Worm (Caenorhabditis elegans) whole organism, L1 larva: Measurements from ENCODE around the gene cal-2.

Experiments used
- C04F5.9 ChIP-seq: sonication (generic microtip); optimal IDR thresholded peaks from 2 replicates; lab custom pipeline; 2016; ENCODE audit warnings: missing genetic modification characterization, missing compliant biosample characterization
- C16A3.4 ChIP-seq: fragments of 150-350 bp; optimal IDR thresholded peaks from 2 replicates; lab custom pipeline; 2014; ENCODE audit warnings: missing biosample characterization, missing genetic modification characterization
- C34B4.2 ChIP-seq: sonication (generic microtip); optimal IDR thresholded peaks from 2 replicates; lab custom pipeline; 2017; ENCODE audit warnings: mild to moderate bottlenecking, missing genetic modification characterization, missing compliant biosample characterization
- Y116A8C.19 ChIP-seq: sonication (generic microtip); optimal IDR thresholded peaks from 2 replicates; lab custom pipeline; 2016; ENCODE audit warnings: missing compliant biosample characterization, missing genetic modification characterization, borderline replicate concordance
- aha-1 ChIP-seq: fragments of 150-350 bp; optimal IDR thresholded peaks from 2 replicates; lab custom pipeline; 2014; ENCODE audit warnings: missing biosample characterization, missing genetic modification characterization
- alr-1 ChIP-seq: fragments of 200-800 bp; sonication (Bioruptor generic); optimal IDR thresholded peaks from 2 replicates; lab custom pipeline; 2018; ENCODE audit warnings: borderline replicate concordance, mild to moderate bottlenecking, missing genetic modification characterization, missing compliant biosample characterization
- ama-1 ChIP-seq: fragments of 150-350 bp; optimal IDR thresholded peaks from 2 replicates; lab custom pipeline; 2014
- blmp-1 ChIP-seq: fragments of 150-350 bp; optimal IDR thresholded peaks from 2 replicates; lab custom pipeline; 2014; ENCODE audit warnings: missing biosample characterization, missing genetic modification characterization
- ceh-63 ChIP-seq: fragments of 200-800 bp; sonication (Bioruptor generic); optimal IDR thresholded peaks from 2 replicates; lab custom pipeline; 2018; ENCODE audit warnings: mild to moderate bottlenecking, missing genetic modification characterization, missing compliant biosample characterization
- dsc-1 ChIP-seq: sonication (generic microtip); optimal IDR thresholded peaks from 2 replicates; lab custom pipeline; 2016; ENCODE audit warnings: mild to moderate bottlenecking, missing genetic modification characterization, missing compliant biosample characterization
- elt-2 ChIP-seq: sonication (generic microtip); optimal IDR thresholded peaks from 2 replicates; lab custom pipeline; 2016; ENCODE audit warnings: missing genetic modification characterization, mild to moderate bottlenecking, inconsistent platforms, missing compliant biosample characterization, missing genetic modification reagents
- elt-3 ChIP-seq, 6 experiments: fragments of 150-350 bp in 1 of 6; sonication (generic microtip); optimal IDR thresholded peaks; 2 replicates each; lab custom pipeline; 2017 to 2018; ENCODE audit warnings: missing biosample characterization in 6 of 6, missing genetic modification characterization in 6 of 6, inconsistent platforms in 1 of 6
- fkh-8 ChIP-seq: sonication (generic microtip); optimal IDR thresholded peaks from 2 replicates; lab custom pipeline; 2016; ENCODE audit warnings: mild to moderate bottlenecking, missing genetic modification characterization, missing compliant biosample characterization
- fos-1 ChIP-seq: fragments of 150-350 bp; optimal IDR thresholded peaks from 2 replicates; lab custom pipeline; 2014; ENCODE audit warnings: missing biosample characterization, missing genetic modification characterization
- hlh-17 ChIP-seq: fragments of 200-800 bp; sonication (Bioruptor generic); optimal IDR thresholded peaks from 2 replicates; lab custom pipeline; 2018; ENCODE audit warnings: missing genetic modification characterization, mild to moderate bottlenecking, missing compliant biosample characterization, moderate library complexity, borderline replicate concordance
- hlh-4 ChIP-seq: sonication (generic microtip); optimal IDR thresholded peaks from 2 replicates; lab custom pipeline; 2016; ENCODE audit warnings: mild to moderate bottlenecking, missing genetic modification characterization, missing compliant biosample characterization
- isw-1 ChIP-seq: fragments of 200-800 bp; sonication (Bioruptor generic); IDR thresholded peaks from 2 replicates; pipeline ENCODE4 v1.3.6; 2022; ENCODE audit warnings: missing genetic modification characterization, missing compliant biosample characterization
- lin-13 ChIP-seq: fragments of 150-350 bp; optimal IDR thresholded peaks from 2 replicates; lab custom pipeline; 2014; ENCODE audit warnings: missing biosample characterization, missing genetic modification reagents, missing genetic modification characterization
- lin-14 ChIP-seq: fragments of 200-800 bp; sonication (Bioruptor generic); optimal IDR thresholded peaks from 2 replicates; lab custom pipeline; 2018; ENCODE audit warnings: mild to moderate bottlenecking, missing genetic modification characterization, moderate library complexity, missing compliant biosample characterization
- lin-35 ChIP-seq, 2 experiments: fragments of 150-350 bp; optimal IDR thresholded peaks; 2 replicates each; lab custom pipeline; 2014; ENCODE audit warnings: missing biosample characterization in 2 of 2, missing genetic modification characterization in 2 of 2, missing genetic modification reagents in 2 of 2
- lsy-2 ChIP-seq, 2 experiments: fragments of 150-350 bp; optimal IDR thresholded peaks; 2 replicates each; lab custom pipeline; 2014; ENCODE audit warnings: missing biosample characterization in 2 of 2, missing genetic modification characterization in 2 of 2
- mab-9 ChIP-seq: fragments of 200-800 bp; sonication (Bioruptor generic); IDR thresholded peaks from 2 replicates; pipeline ENCODE4 v1.3.6; 2022; ENCODE audit warnings: missing genetic modification reagents, missing genetic modification characterization, missing compliant biosample characterization
- mdl-1 ChIP-seq, 2 experiments: fragments of 150-350 bp; optimal IDR thresholded peaks; 2 replicates each; lab custom pipeline; 2014 to 2017; ENCODE audit warnings: missing biosample characterization in 2 of 2, missing genetic modification characterization in 2 of 2, inconsistent platforms in 1 of 2
- nhr-11 ChIP-seq: fragments of 150-350 bp; optimal IDR thresholded peaks from 2 replicates; lab custom pipeline; 2014; ENCODE audit warnings: missing biosample characterization, missing genetic modification characterization
- nhr-12 ChIP-seq: sonication (generic microtip); optimal IDR thresholded peaks from 2 replicates; lab custom pipeline; 2017; ENCODE audit warnings: missing biosample characterization, missing genetic modification characterization
- nhr-19 ChIP-seq: fragments of 200-800 bp; sonication (Bioruptor generic); conservative IDR thresholded peaks from 2 replicates; pipeline ENCODE4 v1.3.6; 2022; ENCODE audit warnings: missing genetic modification characterization, missing compliant biosample characterization
- nhr-20 ChIP-seq: sonication (generic microtip); optimal IDR thresholded peaks from 2 replicates; lab custom pipeline; 2016; ENCODE audit warnings: mild to moderate bottlenecking, missing genetic modification characterization, missing compliant biosample characterization
- nhr-237 ChIP-seq: fragments of 150-350 bp; optimal IDR thresholded peaks from 2 replicates; lab custom pipeline; 2014; ENCODE audit warnings: missing biosample characterization, missing genetic modification characterization
- nhr-47 ChIP-seq: sonication (generic microtip); optimal IDR thresholded peaks from 2 replicates; lab custom pipeline; 2016; ENCODE audit warnings: mild to moderate bottlenecking, missing genetic modification characterization, moderate library complexity, missing compliant biosample characterization
- nhr-71 ChIP-seq: sonication (generic microtip); optimal IDR thresholded peaks from 2 replicates; lab custom pipeline; 2016; ENCODE audit warnings: mild to moderate bottlenecking, missing genetic modification characterization, moderate library complexity, missing compliant biosample characterization
- nhr-84 ChIP-seq: sonication (generic microtip); optimal IDR thresholded peaks from 2 replicates; lab custom pipeline; 2017; ENCODE audit warnings: missing biosample characterization, missing genetic modification characterization
- nhr-90 ChIP-seq: sonication (generic microtip); optimal IDR thresholded peaks from 2 replicates; lab custom pipeline; 2016; ENCODE audit warnings: mild to moderate bottlenecking, missing genetic modification characterization, missing compliant biosample characterization; ENCODE audit not compliant: poor library complexity
- pax-3 ChIP-seq: fragments of 200-800 bp; sonication (Bioruptor generic); optimal IDR thresholded peaks from 2 replicates; lab custom pipeline; 2018; ENCODE audit warnings: mild to moderate bottlenecking, missing genetic modification characterization, moderate library complexity, missing compliant biosample characterization
- rnt-1 ChIP-seq: sonication (generic microtip); optimal IDR thresholded peaks from 2 replicates; lab custom pipeline; 2016; ENCODE audit warnings: mild to moderate bottlenecking, missing genetic modification characterization, moderate library complexity, missing compliant biosample characterization
- snu-23 ChIP-seq: sonication (generic microtip); optimal IDR thresholded peaks from 2 replicates; lab custom pipeline; 2016; ENCODE audit warnings: missing genetic modification characterization, missing compliant biosample characterization
- sox-4 ChIP-seq: sonication (generic microtip); optimal IDR thresholded peaks from 2 replicates; lab custom pipeline; 2016; ENCODE audit warnings: missing genetic modification characterization, missing compliant biosample characterization
- sptf-1 ChIP-seq: fragments of 150-350 bp; optimal IDR thresholded peaks from 2 replicates; lab custom pipeline; 2014; ENCODE audit warnings: missing biosample characterization, missing genetic modification characterization
- tbx-2 ChIP-seq: sonication (generic microtip); optimal IDR thresholded peaks from 2 replicates; lab custom pipeline; 2016; ENCODE audit warnings: missing genetic modification characterization, missing compliant biosample characterization
- unc-130 ChIP-seq: fragments of 150-350 bp; optimal IDR thresholded peaks from 2 replicates; lab custom pipeline; 2017; ENCODE audit warnings: missing biosample characterization, missing genetic modification characterization, inconsistent platforms
- unc-30 ChIP-seq: sonication (generic microtip); optimal IDR thresholded peaks from 2 replicates; lab custom pipeline; 2017; ENCODE audit warnings: missing biosample characterization, missing genetic modification characterization
- unc-98 ChIP-seq: fragments of 200-800 bp; sonication (Bioruptor generic); IDR thresholded peaks from 2 replicates; pipeline ENCODE4 v1.3.6; 2022; ENCODE audit warnings: missing genetic modification characterization, missing compliant biosample characterization
- vab-15 ChIP-seq: sonication (generic microtip); optimal IDR thresholded peaks from 2 replicates; lab custom pipeline; 2017; ENCODE audit warnings: missing genotype, mild to moderate bottlenecking, missing genetic modification characterization, missing compliant biosample characterization
- xbp-1 ChIP-seq: sonication (generic microtip); optimal IDR thresholded peaks from 2 replicates; lab custom pipeline; 2016; ENCODE audit warnings: missing genetic modification characterization, missing compliant biosample characterization
- zag-1 ChIP-seq: fragments of 150-350 bp; optimal IDR thresholded peaks from 2 replicates; lab custom pipeline; 2014; ENCODE audit warnings: missing biosample characterization, missing genetic modification characterization

cal-2 gene

DNA sequence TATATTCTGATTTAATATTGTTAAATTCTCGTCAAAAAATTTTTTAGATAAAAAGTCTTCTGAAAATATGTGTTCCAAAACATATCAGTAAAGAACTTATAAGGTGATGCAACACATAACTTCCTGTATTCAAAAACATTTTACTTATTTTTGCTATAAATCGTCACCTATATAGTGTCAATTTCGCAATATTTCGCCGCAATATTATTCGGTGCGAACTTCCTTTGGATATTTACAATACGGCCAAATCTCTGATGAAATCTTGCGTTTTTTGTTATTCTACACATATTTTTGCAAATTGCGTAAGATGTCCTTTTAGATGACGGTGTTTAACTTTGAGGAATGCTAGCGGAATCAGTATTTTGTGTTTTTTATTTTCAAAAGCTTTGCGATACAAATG lies 39.1 kb upstream of the cal-2 start:
- no peak for TF ChIP-seq C16A3.4 (tag; lab: Kevin White, UChicago)
- TF ChIP-seq unc-30 (tag; lab: Kevin White, UChicago): no peak
- TF ChIP-seq nhr-84 (tag; lab: Kevin White, UChicago): no peak
- TF ChIP-seq dsc-1 (tag; lab: Kevin White, UChicago): no peak
- TF ChIP-seq unc-130 (tag; lab: Kevin White, UChicago): no peak
- no peak for TF ChIP-seq C04F5.9 (tag; lab: Kevin White, UChicago)
- no peak for TF ChIP-seq isw-1 (GFP tag; lab: Robert Waterston, UW)
- no peak for TF ChIP-seq lin-14
- no peak for TF ChIP-seq nhr-12 (tag; lab: Kevin White, UChicago)
- no peak for TF ChIP-seq rnt-1 (tag; lab: Kevin White, UChicago)

DNA sequence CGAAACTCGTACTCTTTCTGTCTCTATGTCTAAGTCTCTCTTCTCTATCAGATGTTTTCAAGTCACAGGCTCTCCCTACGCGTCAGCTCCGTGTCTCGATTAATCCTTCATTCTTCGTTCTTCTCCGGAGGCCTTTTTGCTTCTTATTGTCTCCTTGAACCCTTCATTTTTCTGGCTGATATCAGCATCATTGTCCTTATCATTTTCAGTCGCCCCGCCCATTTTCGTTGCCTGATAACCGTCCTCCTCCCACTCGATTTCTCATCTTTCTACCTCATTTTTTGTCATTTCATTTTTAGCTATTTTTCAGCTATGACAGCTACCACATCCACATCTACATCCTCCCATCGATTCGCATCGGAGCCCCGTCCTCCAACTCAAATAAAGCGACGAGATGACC lies 38.4 kb upstream of the cal-2 start, which contains the start of gene B0457.6:
B0457.6 (plus strand) TSS at position 284 of the 400 bp plus-strand sequence.
- TF ChIP-seq elt-3 (tag; optimal IDR thresholded peaks at IDR 0.05; lab: Kevin White, UChicago): no peak
- TF ChIP-seq ceh-63 (GFP tag; lab: Kevin White, UChicago): no peak
- TF ChIP-seq mdl-1 (tag; optimal IDR thresholded peaks at IDR 0.05; lab: Kevin White, UChicago): no peak
- no peak for TF ChIP-seq tbx-2 (tag; lab: Kevin White, UChicago)
- no peak for TF ChIP-seq nhr-237 (tag; lab: Kevin White, UChicago)
- TF ChIP-seq nhr-84 (tag; lab: Kevin White, UChicago): no peak
- TF ChIP-seq lin-14: peak; percentile 6
- TF ChIP-seq snu-23 (GFP tag; lab: Kevin White, UChicago): no peak
- TF ChIP-seq elt-2 (tag; lab: Kevin White, UChicago): peak; percentile 35
- TF ChIP-seq nhr-20 (tag; lab: Kevin White, UChicago): no peak
- TF ChIP-seq mab-9 (GFP tag; lab: Robert Waterston, UW): no peak
- no peak for TF ChIP-seq Y116A8C.19
- no peak for TF ChIP-seq nhr-11 (tag; lab: Kevin White, UChicago)
- no peak for TF ChIP-seq aha-1 (tag; lab: Kevin White, UChicago)
- no peak for TF ChIP-seq alr-1 (tag; lab: Kevin White, UChicago)

DNA sequence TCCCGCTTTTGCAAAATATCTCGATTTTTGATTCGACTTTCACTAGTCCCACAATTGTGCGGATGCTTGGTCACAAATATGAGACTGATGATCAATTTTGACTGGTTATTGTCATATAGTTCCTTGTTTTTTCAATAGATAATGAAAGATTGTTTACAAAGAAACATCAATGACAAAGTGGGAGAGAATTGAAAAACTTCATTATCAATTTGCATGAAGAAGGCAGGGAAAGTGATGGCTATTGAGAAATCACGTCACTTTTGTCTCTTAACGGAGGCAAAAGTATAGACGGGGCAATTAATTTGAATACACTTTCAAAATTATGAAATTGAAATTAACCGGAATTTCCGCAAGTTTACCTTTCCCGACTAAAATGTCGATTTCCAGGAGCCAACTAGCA lies 37.3 kb upstream of the cal-2 start:
- TF ChIP-seq nhr-19: no peak
- TF ChIP-seq hlh-17 (GFP tag; lab: Kevin White, UChicago): no peak
- no peak for TF ChIP-seq blmp-1 (tag; lab: Kevin White, UChicago)
- TF ChIP-seq sptf-1: no peak
- no peak for TF ChIP-seq nhr-12 (tag; lab: Kevin White, UChicago)
- no peak for TF ChIP-seq ceh-63 (GFP tag; lab: Kevin White, UChicago)
- no peak for TF ChIP-seq pax-3
- TF ChIP-seq C34B4.2 (tag; lab: Kevin White, UChicago): no peak
- no peak for TF ChIP-seq sox-4 (tag; lab: Kevin White, UChicago)
- no peak for TF ChIP-seq fos-1 (tag; lab: Kevin White, UChicago)
- TF ChIP-seq lsy-2 (tag; optimal IDR thresholded peaks at IDR 0.05; lab: Kevin White, UChicago): no peak
- TF ChIP-seq xbp-1: no peak

DNA sequence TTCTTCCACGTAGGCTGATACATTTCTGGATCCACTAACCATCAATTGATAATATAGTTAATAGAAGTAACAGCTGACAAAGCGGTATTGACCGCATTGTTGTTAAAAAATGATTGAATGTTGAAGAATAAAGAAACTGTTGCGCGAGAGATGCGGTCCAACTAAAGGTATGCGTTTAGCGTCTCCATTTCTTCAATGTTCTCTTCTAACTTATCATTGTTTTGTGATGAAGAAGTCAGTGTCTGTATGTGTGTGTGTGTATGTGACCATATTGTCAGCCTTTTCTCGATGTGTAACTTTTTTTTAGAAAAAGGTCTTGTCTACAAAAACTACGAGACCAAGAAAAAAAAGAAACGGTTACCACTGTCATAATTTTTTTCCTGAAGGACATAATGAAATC lies 34.1 kb upstream of the cal-2 start, which contains the start of gene B0457.2:
B0457.2 (minus strand) TSS at position 101 of the 400 bp plus-strand sequence.
- TF ChIP-seq mab-9 (GFP tag; lab: Robert Waterston, UW) (no peak), elt-3 (tag; optimal IDR thresholded peaks at IDR 0.05; lab: Kevin White, UChicago) (peak in 1 of 6 experiments; percentile 5)

DNA sequence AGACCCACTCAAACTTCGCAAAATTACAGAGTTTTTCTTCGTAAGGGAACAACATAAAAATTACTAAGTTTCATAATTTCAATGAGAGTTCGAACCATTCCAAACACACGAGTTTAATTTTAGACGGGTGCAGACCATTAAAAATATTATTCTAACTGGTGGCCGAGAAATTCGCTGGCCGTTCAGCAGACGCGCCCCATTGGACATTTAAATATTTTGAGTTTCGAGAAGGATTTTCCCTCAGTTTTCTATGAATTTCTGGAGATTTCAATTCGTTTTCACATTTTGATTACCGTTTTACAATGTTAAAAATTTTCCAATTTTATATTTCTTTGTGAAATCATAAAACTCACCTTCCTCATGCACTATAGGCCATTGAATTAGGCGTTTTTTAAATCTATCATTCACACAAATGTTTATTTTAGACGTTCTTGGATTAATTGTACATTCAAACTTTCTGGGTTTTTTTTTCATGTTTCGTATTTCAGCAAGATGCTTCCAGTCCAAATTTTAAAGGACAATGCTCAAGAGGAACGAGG lies 33.2 kb upstream of the cal-2 start, which contains the start of gene cct-2:
cct-2 (plus strand) TSS at position 489 of the 539 bp plus-strand sequence.
- TF ChIP-seq nhr-47 (tag; lab: Kevin White, UChicago) (peak; percentile 38), ceh-63 (GFP tag; lab: Kevin White, UChicago) (no peak), pax-3 (no peak), hlh-4 (tag; lab: Kevin White, UChicago) (no peak), nhr-71 (peak; percentile 59), zag-1 (tag; lab: Kevin White, UChicago) (no peak), C16A3.4 (tag; lab: Kevin White, UChicago) (peak; percentile 70), isw-1 (GFP tag; lab: Robert Waterston, UW) (no peak), ama-1 (lab: Kevin White, UChicago) (no peak), vab-15 (tag; lab: Kevin White, UChicago) (no peak), elt-3 (tag; optimal IDR thresholded peaks at IDR 0.05; lab: Kevin White, UChicago) (peak in 1 of 6 experiments; percentile 35), lin-13 (GFP tag; lab: Kevin White, UChicago) (no peak), fkh-8 (tag; lab: Kevin White, UChicago) (no peak), lin-35 (GFP tag; optimal IDR thresholded peaks at IDR 0.05; lab: Kevin White, UChicago) (peak; percentile 48 to 60), fos-1 (tag; lab: Kevin White, UChicago) (no peak), Y116A8C.19 (no peak), nhr-90 (tag; lab: Kevin White, UChicago) (peak; percentile 28), unc-98 (GFP tag; lab: Robert Waterston, UW) (no peak)
